Worm (Caenorhabditis elegans) whole organism, L1 larva: ENCODE data around the gene F44F4.15.

Experiments used
- C16A3.4 ChIP-seq: fragments of 150-350 bp; optimal IDR thresholded peaks from 2 replicates; lab custom pipeline; 2014; ENCODE audit warnings: missing biosample characterization, missing genetic modification characterization
- F16B12.6 ChIP-seq: fragments of 150-350 bp; optimal IDR thresholded peaks from 2 replicates; lab custom pipeline; 2014; ENCODE audit warnings: missing biosample characterization, missing genetic modification characterization
- alr-1 ChIP-seq: fragments of 200-800 bp; sonication (Bioruptor generic); optimal IDR thresholded peaks from 2 replicates; lab custom pipeline; 2018; ENCODE audit warnings: borderline replicate concordance, mild to moderate bottlenecking, missing genetic modification characterization, missing compliant biosample characterization
- ama-1 ChIP-seq: fragments of 150-350 bp; optimal IDR thresholded peaks from 2 replicates; lab custom pipeline; 2014
- blmp-1 ChIP-seq: fragments of 150-350 bp; optimal IDR thresholded peaks from 2 replicates; lab custom pipeline; 2014; ENCODE audit warnings: missing biosample characterization, missing genetic modification characterization
- ceh-63 ChIP-seq: fragments of 200-800 bp; sonication (Bioruptor generic); optimal IDR thresholded peaks from 2 replicates; lab custom pipeline; 2018; ENCODE audit warnings: mild to moderate bottlenecking, missing genetic modification characterization, missing compliant biosample characterization
- ceh-8 ChIP-seq: fragments of 200-800 bp; sonication (Bioruptor generic); optimal IDR thresholded peaks from 2 replicates; lab custom pipeline; 2018; ENCODE audit warnings: mild to moderate bottlenecking, missing genetic modification characterization, moderate library complexity, missing compliant biosample characterization
- ceh-82 ChIP-seq, 3 experiments: fragments of 150-350 bp in 1 of 3; sonication (generic microtip) in 2 of 3; optimal IDR thresholded peaks; 2 replicates each; lab custom pipeline; 2014 to 2017; ENCODE audit warnings: missing biosample characterization in 3 of 3, missing genetic modification characterization in 3 of 3
- ceh-88 ChIP-seq: fragments of 200-800 bp; sonication (Bioruptor generic); IDR thresholded peaks from 2 replicates; pipeline ENCODE4 v1.3.6; 2022; ENCODE audit warnings: missing genetic modification characterization, missing compliant biosample characterization
- dsc-1 ChIP-seq: sonication (generic microtip); optimal IDR thresholded peaks from 2 replicates; lab custom pipeline; 2016; ENCODE audit warnings: mild to moderate bottlenecking, missing genetic modification characterization, missing compliant biosample characterization
- efl-1 ChIP-seq, 4 experiments: fragments of 150-350 bp; optimal IDR thresholded peaks in 3 of 4; peaks in 1 of 4; 1 replicate in 1 of 4; 2 replicates in 3 of 4; lab custom pipeline; 2014; ENCODE audit warnings: missing biosample characterization in 2 of 4, missing genetic modification characterization in 2 of 4, missing genetic modification reagents in 2 of 4
- egl-13 ChIP-seq: sonication (generic microtip); optimal IDR thresholded peaks from 2 replicates; lab custom pipeline; 2016; ENCODE audit warnings: missing genotype, missing genetic modification reagents, missing genetic modification characterization, missing compliant biosample characterization
- elt-2 ChIP-seq: sonication (generic microtip); optimal IDR thresholded peaks from 2 replicates; lab custom pipeline; 2016; ENCODE audit warnings: missing genetic modification characterization, mild to moderate bottlenecking, inconsistent platforms, missing compliant biosample characterization, missing genetic modification reagents
- elt-3 ChIP-seq, 6 experiments: fragments of 150-350 bp in 1 of 6; sonication (generic microtip); optimal IDR thresholded peaks; 2 replicates each; lab custom pipeline; 2017 to 2018; ENCODE audit warnings: missing biosample characterization in 6 of 6, missing genetic modification characterization in 6 of 6, inconsistent platforms in 1 of 6
- fkh-4 ChIP-seq: sonication (generic microtip); optimal IDR thresholded peaks from 2 replicates; lab custom pipeline; 2016; ENCODE audit warnings: missing compliant biosample characterization, missing genetic modification characterization, borderline replicate concordance
- fkh-8 ChIP-seq: sonication (generic microtip); optimal IDR thresholded peaks from 2 replicates; lab custom pipeline; 2016; ENCODE audit warnings: mild to moderate bottlenecking, missing genetic modification characterization, missing compliant biosample characterization
- grh-1 ChIP-seq: fragments of 200-800 bp; sonication (Bioruptor generic); IDR thresholded peaks from 2 replicates; pipeline ENCODE4 v1.3.6; 2022; ENCODE audit warnings: missing genetic modification reagents, missing genetic modification characterization, missing compliant biosample characterization
- hlh-4 ChIP-seq: sonication (generic microtip); optimal IDR thresholded peaks from 2 replicates; lab custom pipeline; 2016; ENCODE audit warnings: mild to moderate bottlenecking, missing genetic modification characterization, missing compliant biosample characterization
- irx-1 ChIP-seq: sonication (generic microtip); optimal IDR thresholded peaks from 2 replicates; lab custom pipeline; 2016; ENCODE audit warnings: missing genetic modification characterization, missing compliant biosample characterization
- lin-14 ChIP-seq: fragments of 200-800 bp; sonication (Bioruptor generic); optimal IDR thresholded peaks from 2 replicates; lab custom pipeline; 2018; ENCODE audit warnings: mild to moderate bottlenecking, missing genetic modification characterization, moderate library complexity, missing compliant biosample characterization
- lin-15B ChIP-seq: fragments of 150-350 bp; sonication (generic microtip); optimal IDR thresholded peaks from 3 replicates; lab custom pipeline; 2014; ENCODE audit warnings: missing biosample characterization, missing genetic modification characterization
- lin-35 ChIP-seq, 2 experiments: fragments of 150-350 bp; optimal IDR thresholded peaks; 2 replicates each; lab custom pipeline; 2014; ENCODE audit warnings: missing biosample characterization in 2 of 2, missing genetic modification characterization in 2 of 2, missing genetic modification reagents in 2 of 2
- lin-39 ChIP-seq: fragments of 150-350 bp; optimal IDR thresholded peaks from 2 replicates; lab custom pipeline; 2014; ENCODE audit warnings: missing biosample characterization, missing genetic modification reagents, missing genetic modification characterization
- lir-3 ChIP-seq: sonication (generic microtip); optimal IDR thresholded peaks from 2 replicates; lab custom pipeline; 2016; ENCODE audit warnings: mild to moderate bottlenecking, missing genetic modification characterization, moderate library complexity, missing compliant biosample characterization; ENCODE audit not compliant: poor library complexity
- mab-9 ChIP-seq: fragments of 200-800 bp; sonication (Bioruptor generic); IDR thresholded peaks from 2 replicates; pipeline ENCODE4 v1.3.6; 2022; ENCODE audit warnings: missing genetic modification reagents, missing genetic modification characterization, missing compliant biosample characterization
- mdl-1 ChIP-seq, 2 experiments: fragments of 150-350 bp; optimal IDR thresholded peaks; 2 replicates each; lab custom pipeline; 2014 to 2017; ENCODE audit warnings: missing biosample characterization in 2 of 2, missing genetic modification characterization in 2 of 2, inconsistent platforms in 1 of 2
- mef-2 ChIP-seq: fragments of 150-350 bp; optimal IDR thresholded peaks from 2 replicates; lab custom pipeline; 2014; ENCODE audit warnings: missing biosample characterization, missing genetic modification characterization
- mep-1 ChIP-seq: fragments of 150-350 bp; optimal IDR thresholded peaks from 2 replicates; lab custom pipeline; 2014; ENCODE audit warnings: missing biosample characterization, missing genetic modification characterization
- nhr-12 ChIP-seq: sonication (generic microtip); optimal IDR thresholded peaks from 2 replicates; lab custom pipeline; 2017; ENCODE audit warnings: missing biosample characterization, missing genetic modification characterization
- nhr-19 ChIP-seq: fragments of 200-800 bp; sonication (Bioruptor generic); conservative IDR thresholded peaks from 2 replicates; pipeline ENCODE4 v1.3.6; 2022; ENCODE audit warnings: missing genetic modification characterization, missing compliant biosample characterization
- nhr-20 ChIP-seq: sonication (generic microtip); optimal IDR thresholded peaks from 2 replicates; lab custom pipeline; 2016; ENCODE audit warnings: mild to moderate bottlenecking, missing genetic modification characterization, missing compliant biosample characterization
- nhr-237 ChIP-seq: fragments of 150-350 bp; optimal IDR thresholded peaks from 2 replicates; lab custom pipeline; 2014; ENCODE audit warnings: missing biosample characterization, missing genetic modification characterization
- nhr-71 ChIP-seq: sonication (generic microtip); optimal IDR thresholded peaks from 2 replicates; lab custom pipeline; 2016; ENCODE audit warnings: mild to moderate bottlenecking, missing genetic modification characterization, moderate library complexity, missing compliant biosample characterization
- nhr-85 ChIP-seq: sonication (generic microtip); peaks from one replicate; lab custom pipeline; 2016; ENCODE audit warnings: missing genetic modification characterization, inconsistent platforms, missing compliant biosample characterization
- nhr-90 ChIP-seq: sonication (generic microtip); optimal IDR thresholded peaks from 2 replicates; lab custom pipeline; 2016; ENCODE audit warnings: mild to moderate bottlenecking, missing genetic modification characterization, missing compliant biosample characterization; ENCODE audit not compliant: poor library complexity
- pax-3 ChIP-seq: fragments of 200-800 bp; sonication (Bioruptor generic); optimal IDR thresholded peaks from 2 replicates; lab custom pipeline; 2018; ENCODE audit warnings: mild to moderate bottlenecking, missing genetic modification characterization, moderate library complexity, missing compliant biosample characterization
- pqm-1 ChIP-seq: sonication (generic microtip); optimal IDR thresholded peaks from 3 replicates; lab custom pipeline; 2017; ENCODE audit warnings: missing biosample characterization, missing genetic modification characterization
- skn-1 ChIP-seq: fragments of 150-350 bp; optimal IDR thresholded peaks from 2 replicates; lab custom pipeline; 2014; ENCODE audit warnings: missing biosample characterization, missing genetic modification characterization
- sox-4 ChIP-seq: sonication (generic microtip); optimal IDR thresholded peaks from 2 replicates; lab custom pipeline; 2016; ENCODE audit warnings: missing genetic modification characterization, missing compliant biosample characterization
- sup-37 ChIP-seq: fragments of 200-800 bp; sonication (Bioruptor generic); optimal IDR thresholded peaks from 2 replicates; lab custom pipeline; 2018; ENCODE audit warnings: mild to moderate bottlenecking, missing genetic modification characterization, missing compliant biosample characterization
- swsn-7 ChIP-seq: sonication (generic microtip); optimal IDR thresholded peaks from 2 replicates; lab custom pipeline; 2016; ENCODE audit warnings: missing genetic modification characterization, missing compliant biosample characterization
- tbx-2 ChIP-seq: sonication (generic microtip); optimal IDR thresholded peaks from 2 replicates; lab custom pipeline; 2016; ENCODE audit warnings: missing genetic modification characterization, missing compliant biosample characterization
- unc-130 ChIP-seq: fragments of 150-350 bp; optimal IDR thresholded peaks from 2 replicates; lab custom pipeline; 2017; ENCODE audit warnings: missing biosample characterization, missing genetic modification characterization, inconsistent platforms
- unc-30 ChIP-seq: sonication (generic microtip); optimal IDR thresholded peaks from 2 replicates; lab custom pipeline; 2017; ENCODE audit warnings: missing biosample characterization, missing genetic modification characterization
- unc-62 ChIP-seq: fragments of 150-350 bp; optimal IDR thresholded peaks from 2 replicates; lab custom pipeline; 2014; ENCODE audit warnings: missing biosample characterization, missing genetic modification reagents, missing genetic modification characterization
- unc-86 ChIP-seq: sonication (generic microtip); optimal IDR thresholded peaks from 2 replicates; lab custom pipeline; 2016; ENCODE audit warnings: missing genetic modification characterization, missing compliant biosample characterization
- xbp-1 ChIP-seq: sonication (generic microtip); optimal IDR thresholded peaks from 2 replicates; lab custom pipeline; 2016; ENCODE audit warnings: missing genetic modification characterization, missing compliant biosample characterization
- zip-4 ChIP-seq: fragments of 200-800 bp; sonication (Bioruptor generic); optimal IDR thresholded peaks from 2 replicates; lab custom pipeline; 2018; ENCODE audit warnings: mild to moderate bottlenecking, missing genetic modification characterization, moderate library complexity, missing compliant biosample characterization
- ztf-11 ChIP-seq, 2 experiments: sonication (generic microtip); optimal IDR thresholded peaks; 2 replicates each; lab custom pipeline; 2016 to 2017; ENCODE audit warnings: missing genetic modification characterization in 2 of 2, missing biosample characterization in 1 of 2, missing compliant biosample characterization in 1 of 2

Gene F44F4.15

DNA sequence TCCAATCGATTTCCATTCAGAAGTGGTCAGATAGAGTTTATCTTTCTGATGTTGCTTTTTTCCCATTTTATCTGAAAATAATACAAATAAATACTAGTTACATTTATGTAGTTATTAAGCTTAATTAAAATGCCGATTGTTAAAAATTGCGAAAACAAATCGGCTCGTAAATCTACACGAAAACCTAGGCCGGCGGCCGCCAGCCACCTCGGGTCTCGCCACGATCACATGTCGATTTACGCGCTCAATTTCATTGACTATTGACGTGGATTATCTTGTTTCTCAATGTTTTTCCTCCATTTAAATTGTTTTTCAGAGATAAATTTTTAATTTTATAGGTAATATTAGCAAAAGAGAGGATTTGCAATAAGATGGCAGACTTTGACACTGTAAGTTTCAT lies 41.9 kb upstream of the F44F4.15 start, which contains the start of the genes cyn-4 and copz-1 (continued):
- peak; percentile 45 for TF ChIP-seq elt-2 (tag; lab: Kevin White, UChicago)
- peak; percentile 60 for TF ChIP-seq grh-1
- TF ChIP-seq sox-4 (tag; lab: Kevin White, UChicago) = peak; percentile 54
- peak; percentile 91 for TF ChIP-seq nhr-85 (tag; lab: Kevin White, UChicago)
- peak; percentile 89 for TF ChIP-seq unc-130 (tag; lab: Kevin White, UChicago)
- TF ChIP-seq lir-3 (tag; lab: Kevin White, UChicago) = peak; percentile 93
- TF ChIP-seq nhr-237 (tag; lab: Kevin White, UChicago) = peak; percentile 40
- peak; percentile 59 for TF ChIP-seq skn-1 (tag; lab: Kevin White, UChicago)
- no peak for TF ChIP-seq sup-37 (GFP tag; lab: Kevin White, UChicago)
- peak; percentile 79 for TF ChIP-seq mep-1 (tag; lab: Kevin White, UChicago)
- TF ChIP-seq lin-35 (GFP tag; optimal IDR thresholded peaks at IDR 0.05; lab: Kevin White, UChicago) = peak; percentile 80 to 85
- TF ChIP-seq unc-86 = peak; percentile 77
- no peak for TF ChIP-seq ama-1 (lab: Kevin White, UChicago)
- peak; percentile 83 for TF ChIP-seq fkh-4 (tag; lab: Kevin White, UChicago)
- peak; percentile 81 for TF ChIP-seq lin-15B
- peak; percentile 30 for TF ChIP-seq lin-39
- peak; percentile 85 to 87 for TF ChIP-seq efl-1 (optimal IDR thresholded peaks at IDR 0.05; lab: Kevin White, UChicago)
- peak; percentile 80 to 97 for TF ChIP-seq efl-1 (GFP tag; optimal IDR thresholded peaks at IDR 0.05 in 1 of 2; lab: Kevin White, UChicago)
- TF ChIP-seq mab-9 (GFP tag; lab: Robert Waterston, UW) = peak; percentile 54; the same call in 1 of the 2 replicates
- peak; percentile 6 for TF ChIP-seq ceh-8 (GFP tag; lab: Kevin White, UChicago)
- peak; percentile 91 for TF ChIP-seq tbx-2 (tag; lab: Kevin White, UChicago)
- peak; percentile 90 for TF ChIP-seq xbp-1 (tag; lab: Kevin White, UChicago)
- TF ChIP-seq pqm-1 (tag; lab: Kevin White, UChicago) = no peak
- peak; percentile 85 for TF ChIP-seq swsn-7 (tag; lab: Kevin White, UChicago)
- TF ChIP-seq nhr-90 (tag; lab: Kevin White, UChicago) = peak; percentile 86
- TF ChIP-seq unc-62 (GFP tag; lab: Kevin White, UChicago) = no peak
- no peak for TF ChIP-seq alr-1 (tag; lab: Kevin White, UChicago)
- peak; percentile 88 for TF ChIP-seq lin-14 (GFP tag; lab: Kevin White, UChicago)
- peak in 1 of 2 experiments; percentile 76 for TF ChIP-seq mdl-1 (tag; optimal IDR thresholded peaks at IDR 0.05; lab: Kevin White, UChicago)
- peak; percentile 52 for TF ChIP-seq blmp-1
- peak; percentile 53 for TF ChIP-seq zip-4 (GFP tag; lab: Kevin White, UChicago)
- peak in 2 of 6 experiments; percentile 39 to 80 for TF ChIP-seq elt-3 (tag; optimal IDR thresholded peaks at IDR 0.05; lab: Kevin White, UChicago)
- no peak for TF ChIP-seq nhr-12 (tag; lab: Kevin White, UChicago)
- peak; percentile 71 for TF ChIP-seq pax-3 (tag; lab: Kevin White, UChicago)
- TF ChIP-seq ztf-11 (tag; optimal IDR thresholded peaks at IDR 0.05; lab: Kevin White, UChicago) = peak in 1 of 2 experiments; percentile 86
- TF ChIP-seq nhr-19 (GFP tag; lab: Robert Waterston, UW) = peak; percentile 78
- TF ChIP-seq ceh-88 (GFP tag; lab: Robert Waterston, UW) = no peak
- no peak for TF ChIP-seq mef-2 (tag; lab: Kevin White, UChicago)
- no peak for TF ChIP-seq unc-30 (tag; lab: Kevin White, UChicago)
- TF ChIP-seq C16A3.4 (tag; lab: Kevin White, UChicago) = peak; percentile 80
- peak; percentile 90 for TF ChIP-seq nhr-20 (tag; lab: Kevin White, UChicago)
- no peak for TF ChIP-seq hlh-4 (tag; lab: Kevin White, UChicago)
- TF ChIP-seq ceh-82 (tag; optimal IDR thresholded peaks at IDR 0.05; lab: Kevin White, UChicago) = peak; percentile 70 to 80 (median 80)
- peak; percentile 85 for TF ChIP-seq fkh-8 (tag; lab: Kevin White, UChicago)
- TF ChIP-seq irx-1 = peak; percentile 86
- TF ChIP-seq nhr-71 (tag; lab: Kevin White, UChicago) = peak; percentile 92
- TF ChIP-seq F16B12.6 = peak; percentile 59
- peak; percentile 78 for TF ChIP-seq egl-13 (tag; lab: Kevin White, UChicago)
- peak; percentile 87 for TF ChIP-seq dsc-1 (tag; lab: Kevin White, UChicago)
- no peak for TF ChIP-seq ceh-63
- TF ChIP-seq, all 84 proteins: peak for 55
